Fruit fly (Drosophila melanogaster): Measurements from ENCODE around the gene CG7407.

The CG7407 gene

dm6 chr3L:21828177-21828589, 4.9 kb downstream of the CG7407 start, which contains the start of gene CG32448:
Gene CG32448 (minus strand): TSS chr3L:21828480.
- peak; percentile 28 for TF ChIP-seq sv (GFP tag; optimal IDR thresholded peaks at IDR 0.05)
- TF ChIP-seq lola (GFP tag; optimal IDR thresholded peaks at IDR 0.05), result no peak
- TF ChIP-seq dsf (GFP tag; optimal IDR thresholded peaks at IDR 0.05; ENCODE audit: borderline replicate concordance), result no peak
- peak; percentile 27 for TF ChIP-seq CG9705 (GFP tag; optimal IDR thresholded peaks at IDR 0.05)
- TF ChIP-seq h (GFP tag; optimal IDR thresholded peaks at IDR 0.05), result peak; percentile 52
- TF ChIP-seq psq (GFP tag; optimal IDR thresholded peaks at IDR 0.05), result peak; percentile 25
- no peak for TF ChIP-seq Dif (GFP tag; optimal IDR thresholded peaks at IDR 0.05; ENCODE audit: partially characterized antibody)
- TF ChIP-seq Dfd (GFP tag; optimal IDR thresholded peaks at IDR 0.05), result no peak
- no peak for TF ChIP-seq N (GFP tag; optimal IDR thresholded peaks at IDR 0.05)
- no peak for TF ChIP-seq brk (GFP tag; optimal IDR thresholded peaks at IDR 0.05)
- no peak for TF ChIP-seq Rel (GFP tag; optimal IDR thresholded peaks at IDR 0.05)
- TF ChIP-seq Rel (tag; optimal IDR thresholded peaks at IDR 0.05), result peak; percentile 54
- no peak for TF ChIP-seq Abd-B (GFP tag; optimal IDR thresholded peaks at IDR 0.05)
- no peak for TF ChIP-seq jim (GFP tag; optimal IDR thresholded peaks at IDR 0.05)
- no peak for TF ChIP-seq Vsx2 (GFP tag; optimal IDR thresholded peaks at IDR 0.05; ENCODE audit: partially characterized antibody)
- TF ChIP-seq Myc (optimal IDR thresholded peaks at IDR 0.05), result no peak
- no peak for TF ChIP-seq tai (GFP tag; optimal IDR thresholded peaks at IDR 0.05)
- no peak for TF ChIP-seq CG32264 (GFP tag; optimal IDR thresholded peaks at IDR 0.05)
- peak; percentile 10 for TF ChIP-seq Sp1 (GFP tag; optimal IDR thresholded peaks at IDR 0.05)
- peak; percentile 17 for TF ChIP-seq br (GFP tag; optimal IDR thresholded peaks at IDR 0.05)
- TF ChIP-seq pan (optimal IDR thresholded peaks at IDR 0.05), result no peak
- peak; percentile 44 for TF ChIP-seq Hr83 (GFP tag; optimal IDR thresholded peaks at IDR 0.05; ENCODE audit: poor library complexity, severe bottlenecking)
- no peak for TF ChIP-seq dmrt93B (GFP tag; optimal IDR thresholded peaks at IDR 0.05)
- peak; percentile 75 for TF ChIP-seq ey (GFP tag; optimal IDR thresholded peaks at IDR 0.05)
- TF ChIP-seq Hr78 (GFP tag; optimal IDR thresholded peaks at IDR 0.05), result no peak
- no peak for TF ChIP-seq usp (GFP tag; optimal IDR thresholded peaks at IDR 0.05)
- TF ChIP-seq GATAd (GFP tag; optimal IDR thresholded peaks at IDR 0.05), result no peak
- TF ChIP-seq HLH106 (tag; optimal IDR thresholded peaks at IDR 0.05), result peak; percentile 58
- no peak for TF ChIP-seq CrebA (GFP tag; optimal IDR thresholded peaks at IDR 0.05; ENCODE audit: borderline replicate concordance)
- TF ChIP-seq fru (GFP tag; optimal IDR thresholded peaks at IDR 0.05), result peak; percentile 57
- peak; percentile 76 for TF ChIP-seq woc (GFP tag; optimal IDR thresholded peaks at IDR 0.05)
- TF ChIP-seq Hnf4 (GFP tag; optimal IDR thresholded peaks at IDR 0.05), result no peak
- TF ChIP-seq OdsH (GFP tag; optimal IDR thresholded peaks at IDR 0.05), result peak; percentile 18
- TF ChIP-seq rgr (GFP tag; optimal IDR thresholded peaks at IDR 0.05), result peak; percentile 67
- TF ChIP-seq Jra (GFP tag; optimal IDR thresholded peaks at IDR 0.05), result no peak
- TF ChIP-seq dl (GFP tag; optimal IDR thresholded peaks at IDR 0.05; ENCODE audit: insufficient read depth in 1 of 2, partially characterized antibody in 2 of 2), result no peak
- no peak for TF ChIP-seq Mio (GFP tag; optimal IDR thresholded peaks at IDR 0.05)
- no peak for TF ChIP-seq sage (GFP tag; optimal IDR thresholded peaks at IDR 0.05)
- TF ChIP-seq foxo (GFP tag; optimal IDR thresholded peaks at IDR 0.05), result peak in 1 of 2 experiments; percentile 72

dm6 chr3L:21830125-21830524, 6.9 kb downstream of the CG7407 start:
- no peak for TF ChIP-seq h (GFP tag; optimal IDR thresholded peaks at IDR 0.05)
- no peak for TF ChIP-seq Jra (GFP tag; optimal IDR thresholded peaks at IDR 0.05)
- no peak for TF ChIP-seq CrebA (GFP tag; optimal IDR thresholded peaks at IDR 0.05; ENCODE audit: borderline replicate concordance)
- no peak for TF ChIP-seq Dfd (GFP tag; optimal IDR thresholded peaks at IDR 0.05)
- TF ChIP-seq fru (GFP tag; optimal IDR thresholded peaks at IDR 0.05), result no peak
- TF ChIP-seq jim (GFP tag; optimal IDR thresholded peaks at IDR 0.05), result no peak
- no peak for TF ChIP-seq psq (GFP tag; optimal IDR thresholded peaks at IDR 0.05)
- TF ChIP-seq dmrt93B (GFP tag; optimal IDR thresholded peaks at IDR 0.05), result no peak
- TF ChIP-seq Hr78 (GFP tag; optimal IDR thresholded peaks at IDR 0.05), result no peak
- no peak for TF ChIP-seq rgr (GFP tag; optimal IDR thresholded peaks at IDR 0.05)
- no peak for TF ChIP-seq pan (optimal IDR thresholded peaks at IDR 0.05)
- TF ChIP-seq Sp1 (GFP tag; optimal IDR thresholded peaks at IDR 0.05), result no peak
- no peak for TF ChIP-seq Abd-B (GFP tag; optimal IDR thresholded peaks at IDR 0.05)

All from whole organism, wandering third instar larva.